Fruit fly (Drosophila melanogaster) whole organism, embryonic: Measurements from ENCODE around the gene CG15717.

ENCODE experiments used
- CG11696 ChIP-seq: fragments of 200-800 bp; sonication (Bioruptor generic); IDR thresholded peaks from 2 replicates; pipeline ENCODE4 v1.3.6; 2022; ENCODE audit warnings: missing biosample characterization, missing genetic modification characterization
- CG18262 ChIP-seq: fragments of 200-800 bp; optimal IDR thresholded peaks from 3 replicates; lab custom pipeline; 2019; ENCODE audit warnings: missing biosample characterization, mild to moderate bottlenecking, missing genetic modification characterization, moderate library complexity
- CG6689 ChIP-seq: fragments of 200-800 bp; sonication (Bioruptor generic); IDR thresholded peaks from 2 replicates; pipeline ENCODE4 v1.3.6; 2022; ENCODE audit warnings: missing biosample characterization, missing genetic modification characterization
- CG7839 ChIP-seq: fragments of 200-800 bp; sonication (Bioruptor generic); optimal IDR thresholded peaks from 3 replicates; lab custom pipeline; 2018; ENCODE audit warnings: missing biosample characterization, mild to moderate bottlenecking, missing genetic modification characterization, moderate library complexity
- CoRest ChIP-seq: fragments of 200-800 bp; sonication (Bioruptor generic); optimal IDR thresholded peaks from 3 replicates; lab custom pipeline; 2018; ENCODE audit warnings: missing biosample characterization, mild to moderate bottlenecking, missing genetic modification characterization, moderate library complexity
- D19B ChIP-seq: fragments of 200-800 bp; sonication (Bioruptor generic); optimal IDR thresholded peaks from 2 replicates; lab custom pipeline; 2017; ENCODE audit warnings: missing biosample characterization, mild to moderate bottlenecking, missing genetic modification characterization
- Gug ChIP-seq: fragments of 200-800 bp; sonication (Bioruptor generic); IDR thresholded peaks from 4 replicates; pipeline ENCODE4 v1.3.6; 2022; ENCODE audit warnings: missing biosample characterization, missing genetic modification characterization
- Trl ChIP-seq, 3 experiments: fragments of >200 bp in 2 of 3; fragments of 200-800 bp in 1 of 3; sonication (Bioruptor generic) in 1 of 3; optimal IDR thresholded peaks; 2 replicates in 1 of 3; 3 replicates in 2 of 3; lab custom pipeline; 2016 to 2017; ENCODE audit warnings: missing biosample characterization in 1 of 3, missing genetic modification characterization in 1 of 3
- YL-1 ChIP-seq: fragments of 200-800 bp; sonication (Bioruptor generic); optimal IDR thresholded peaks from 3 replicates; lab custom pipeline; 2017; ENCODE audit warnings: missing biosample characterization, mild to moderate bottlenecking, missing genetic modification characterization
- cg ChIP-seq: fragments of 200-800 bp; sonication (Bioruptor generic); optimal IDR thresholded peaks from 3 replicates; lab custom pipeline; 2019; ENCODE audit warnings: missing biosample characterization, mild to moderate bottlenecking, missing genetic modification characterization, moderate library complexity
- hb ChIP-seq: fragments of 200-800 bp; sonication (Bioruptor generic); IDR thresholded peaks from 3 replicates; pipeline ENCODE4 v1.3.6; 2022; ENCODE audit warnings: missing biosample characterization, missing genetic modification characterization; ENCODE audit not compliant: partially characterized antibody
- zfh1 ChIP-seq: fragments of 200-800 bp; sonication (Bioruptor generic); IDR thresholded peaks from 3 replicates; pipeline ENCODE4 v1.3.6; 2022; ENCODE audit warnings: missing biosample characterization, missing genetic modification characterization

DNA sequence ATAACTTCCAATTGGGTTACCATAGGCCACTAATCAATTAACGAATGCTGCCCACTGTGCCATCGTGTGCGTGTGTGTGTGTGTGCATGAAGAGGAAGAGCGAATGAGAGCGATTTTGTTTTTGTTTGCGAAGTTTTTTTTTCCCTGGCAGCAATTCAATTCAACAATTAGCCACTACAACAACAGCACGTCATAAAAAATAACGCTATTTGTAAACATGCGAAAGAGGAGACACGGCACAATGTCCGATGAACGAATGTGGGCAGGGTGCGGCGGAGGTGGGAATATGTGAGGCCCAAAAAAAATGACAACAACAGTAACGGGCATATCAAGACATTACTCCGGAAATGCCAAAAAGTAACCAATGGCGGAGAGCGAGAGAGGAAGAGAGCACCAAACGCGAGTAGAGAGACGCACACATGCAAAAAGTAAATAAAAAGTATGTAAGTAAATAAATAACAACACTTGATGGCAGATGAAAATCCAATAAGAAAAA lies 41.4 kb upstream of the CG15717 start:
- TF ChIP-seq CG6689 (GFP tag; lab: Robert Waterston, UW) = no peak
- no peak for TF ChIP-seq CoRest (tag; lab: Kevin White, UChicago)
- no peak for TF ChIP-seq CG7839 (tag; lab: Kevin White, UChicago)
- TF ChIP-seq D19B (GFP tag; lab: Kevin White, UChicago) = no peak
- no peak for TF ChIP-seq YL-1
- TF ChIP-seq CG18262 (tag; lab: Kevin White, UChicago) = no peak
- no peak for TF ChIP-seq zfh1
- peak; percentile 50 for TF ChIP-seq cg (GFP tag; lab: Kevin White, UChicago)
- no peak for TF ChIP-seq hb (GFP tag; lab: Robert Waterston, UW)
- no peak for TF ChIP-seq CG11696 (GFP tag; lab: Robert Waterston, UW)
- TF ChIP-seq Trl (optimal IDR thresholded peaks at IDR 0.05; lab: Kevin White, UChicago) = peak; percentile 48 to 83
- TF ChIP-seq Trl (GFP tag; optimal IDR thresholded peaks at IDR 0.05; lab: Kevin White, UChicago) = no peak
- TF ChIP-seq Gug (GFP tag; lab: Robert Waterston, UW) = no peak
